Fruit fly (Drosophila melanogaster) whole organism, pupa: ENCODE data around the gene Pka-C1.
A peak's percentile ranks its signal among the peaks of the same experiment; 100 is the strongest.

Experiments used
- CG10348 ChIP-seq: fragments of 200-800 bp; sonication (Bioruptor generic); IDR thresholded peaks from 2 replicates; pipeline ENCODE4 v1.3.6; 2022; ENCODE audit warnings: missing biosample characterization, missing genetic modification characterization
- CG12605 ChIP-seq: fragments of 200-800 bp; sonication (Bioruptor generic); IDR thresholded peaks from 2 replicates; pipeline ENCODE4 v1.3.6; 2022; ENCODE audit warnings: missing biosample characterization, missing genetic modification characterization
- CG13204 ChIP-seq: fragments of 200-800 bp; sonication (Bioruptor generic); optimal IDR thresholded peaks from 2 replicates; lab custom pipeline; 2018; ENCODE audit warnings: missing biosample characterization, mild to moderate bottlenecking, missing genetic modification characterization, moderate library complexity
- CG14655 ChIP-seq: fragments of 200-800 bp; sonication (Bioruptor generic); optimal IDR thresholded peaks from 3 replicates; lab custom pipeline; 2017; ENCODE audit warnings: mild to moderate bottlenecking, missing biosample characterization, missing genetic modification reagents, missing genetic modification characterization
- CG15710 ChIP-seq: fragments of 200-800 bp; sonication (Bioruptor generic); optimal IDR thresholded peaks from 2 replicates; lab custom pipeline; 2018; ENCODE audit warnings: missing biosample characterization, mild to moderate bottlenecking, missing genetic modification characterization, moderate library complexity
- CG17806 ChIP-seq: fragments of 200-800 bp; sonication (Bioruptor generic); optimal IDR thresholded peaks from 2 replicates; lab custom pipeline; 2018; ENCODE audit warnings: missing biosample characterization, mild to moderate bottlenecking, missing genetic modification characterization, moderate library complexity
- CG32121 ChIP-seq: fragments of 200-800 bp; sonication (Bioruptor generic); IDR thresholded peaks from 2 replicates; pipeline ENCODE4 v1.3.6; 2022; ENCODE audit warnings: missing biosample characterization, missing genetic modification characterization
- CG34367 ChIP-seq: fragments of 200-800 bp; sonication (Bioruptor generic); optimal IDR thresholded peaks from 2 replicates; lab custom pipeline; 2018; ENCODE audit warnings: missing biosample characterization, mild to moderate bottlenecking, missing genetic modification characterization
- CG4496 ChIP-seq: fragments of 200-800 bp; sonication (Bioruptor generic); IDR thresholded peaks from 3 replicates; pipeline ENCODE4 v1.3.6; 2022; ENCODE audit warnings: missing biosample characterization, missing genetic modification characterization
- CG8159 ChIP-seq: fragments of 200-800 bp; sonication (Bioruptor generic); optimal IDR thresholded peaks from 3 replicates; lab custom pipeline; 2018; ENCODE audit warnings: missing biosample characterization, mild to moderate bottlenecking, missing genetic modification characterization, moderate library complexity
- CG8301 ChIP-seq: fragments of 200-800 bp; sonication (Bioruptor generic); optimal IDR thresholded peaks from 2 replicates; lab custom pipeline; 2018; ENCODE audit warnings: missing biosample characterization, mild to moderate bottlenecking, missing genetic modification characterization
- CG9948 ChIP-seq: fragments of 200-800 bp; sonication (Bioruptor generic); optimal IDR thresholded peaks from 2 replicates; lab custom pipeline; 2018; ENCODE audit warnings: missing biosample characterization, mild to moderate bottlenecking, missing genetic modification characterization, moderate library complexity
- D1 ChIP-seq: fragments of 200-800 bp; sonication (Bioruptor generic); optimal IDR thresholded peaks from 2 replicates; lab custom pipeline; 2018; ENCODE audit warnings: missing biosample characterization, mild to moderate bottlenecking, missing genetic modification characterization, moderate library complexity
- EcR ChIP-seq: fragments of 200-800 bp; sonication (Bioruptor generic); optimal IDR thresholded peaks from 3 replicates; lab custom pipeline; 2019; ENCODE audit warnings: missing biosample characterization, missing genetic modification characterization, mild to moderate bottlenecking, moderate library complexity, missing genetic modification reagents
- Ets98B ChIP-seq: fragments of 200-800 bp; sonication (Bioruptor generic); IDR thresholded peaks from 2 replicates; pipeline ENCODE4 v1.3.6; 2022; ENCODE audit warnings: missing biosample characterization, missing genetic modification characterization
- Pif1A ChIP-seq: fragments of 200-800 bp; sonication (Bioruptor generic); optimal IDR thresholded peaks from 3 replicates; lab custom pipeline; 2016; ENCODE audit warnings: missing biosample characterization, missing genetic modification characterization
- Pif1B ChIP-seq: fragments of 200-800 bp; sonication (Bioruptor generic); optimal IDR thresholded peaks from 3 replicates; lab custom pipeline; 2016; ENCODE audit warnings: missing biosample characterization, missing genetic modification characterization
- Snoo ChIP-seq: fragments of 200-800 bp; sonication (Bioruptor generic); optimal IDR thresholded peaks from 3 replicates; lab custom pipeline; 2017; ENCODE audit warnings: missing biosample characterization, mild to moderate bottlenecking, missing genetic modification characterization, inconsistent platforms
- fd96Ca ChIP-seq: fragments of 200-800 bp; sonication (Bioruptor generic); IDR thresholded peaks from 3 replicates; pipeline ENCODE4 v1.3.6; 2022; ENCODE audit warnings: missing biosample characterization, missing genetic modification characterization
- gl ChIP-seq: fragments of 200-800 bp; sonication (Bioruptor generic); optimal IDR thresholded peaks from 2 replicates; lab custom pipeline; 2018; ENCODE audit warnings: missing biosample characterization, mild to moderate bottlenecking, missing genetic modification characterization
- rn ChIP-seq: fragments of 200-800 bp; sonication (Bioruptor generic); IDR thresholded peaks from 2 replicates; pipeline ENCODE4 v1.3.6; 2022; ENCODE audit warnings: missing biosample characterization, missing genetic modification characterization

Pka-C1 gene

DNA sequence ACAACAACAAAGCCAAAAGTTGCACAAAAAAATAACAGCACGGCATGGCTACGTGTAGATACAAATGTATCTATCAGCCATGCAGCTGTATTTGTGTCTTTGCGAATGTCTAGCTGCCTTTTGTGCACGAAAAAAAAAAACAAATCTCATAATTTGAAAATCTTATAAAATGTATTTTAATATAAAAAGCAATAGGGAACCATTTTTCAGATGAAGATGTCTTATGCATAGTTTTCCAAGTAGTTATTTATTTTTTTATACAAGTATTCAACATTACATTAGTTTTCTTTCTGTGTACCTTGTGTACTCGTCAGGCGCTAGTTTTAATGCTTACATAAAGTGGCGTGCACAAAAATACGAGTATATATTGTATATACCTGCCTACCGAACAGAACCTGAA lies 29.7 kb downstream of the Pka-C1 start:
- peak; percentile 89 for TF ChIP-seq CG12605 (GFP tag; lab: Robert Waterston, UW)
- peak; percentile 88 for TF ChIP-seq Ets98B (GFP tag; lab: Robert Waterston, UW)
- TF ChIP-seq Pif1A (GFP tag; lab: Kevin White, UChicago) = peak; percentile 20
- TF ChIP-seq Pif1B (GFP tag; lab: Kevin White, UChicago) = peak; percentile 1
- peak; percentile 96 for TF ChIP-seq CG32121 (GFP tag; lab: Robert Waterston, UW)
- TF ChIP-seq CG10348 (GFP tag; lab: Robert Waterston, UW) = peak; percentile 56; the same call in 1 of the 2 replicates
- no peak for TF ChIP-seq rn
- no peak for TF ChIP-seq D1 (tag; lab: Kevin White, UChicago)
- TF ChIP-seq CG15710 (tag; lab: Kevin White, UChicago) = no peak
- peak; percentile 67 for TF ChIP-seq CG8301
- TF ChIP-seq CG9948 (tag; lab: Kevin White, UChicago) = no peak
- TF ChIP-seq CG13204 (GFP tag; lab: Kevin White, UChicago) = no peak
- TF ChIP-seq Snoo (tag; lab: Kevin White, UChicago) = no peak
- TF ChIP-seq CG34367 = no peak
- peak; percentile 92 for TF ChIP-seq CG4496 (GFP tag; lab: Robert Waterston, UW)
- TF ChIP-seq fd96Ca (GFP tag; lab: Robert Waterston, UW) = peak; percentile 33; the same call in 1 of the 3 replicates
- no peak for TF ChIP-seq EcR (GFP tag; lab: Kevin White, UChicago)
- peak; percentile 62 for TF ChIP-seq CG14655 (GFP tag; lab: Kevin White, UChicago)
- no peak for TF ChIP-seq gl (tag; lab: Kevin White, UChicago)
- TF ChIP-seq CG8159 (tag; lab: Kevin White, UChicago) = no peak
- no peak for TF ChIP-seq CG17806 (tag; lab: Kevin White, UChicago)

- TF ChIP-seq CG15710 (tag; lab: Kevin White, UChicago) (no peak), CG4496 (GFP tag; lab: Robert Waterston, UW) (no peak), CG12605 (GFP tag; lab: Robert Waterston, UW) (no peak)
These were observed 36.1 kb downstream of the Pka-C1 start for dm6 chr2L:9662977-9663376.

dm6 chr2L:9660516-9660920 lies 38.6 kb downstream of the Pka-C1 start:
- peak; percentile 38 for TF ChIP-seq Pif1A (GFP tag; lab: Kevin White, UChicago)
- TF ChIP-seq Snoo (tag; lab: Kevin White, UChicago) = no peak
- no peak for TF ChIP-seq CG17806 (tag; lab: Kevin White, UChicago)
- TF ChIP-seq CG32121 (GFP tag; lab: Robert Waterston, UW) = no peak
- TF ChIP-seq Pif1B (GFP tag; lab: Kevin White, UChicago) = peak; percentile 26
- TF ChIP-seq CG14655 (GFP tag; lab: Kevin White, UChicago) = peak; percentile 52
- 0 out of 3 replicates have a peak, but pooled peaks have one; percentile 34 for TF ChIP-seq fd96Ca (GFP tag; lab: Robert Waterston, UW)
- TF ChIP-seq gl (tag; lab: Kevin White, UChicago) = no peak
- TF ChIP-seq CG15710 (tag; lab: Kevin White, UChicago) = peak; percentile 52
- no peak for TF ChIP-seq CG10348 (GFP tag; lab: Robert Waterston, UW)
- no peak; the same call in 1 of the 2 replicates for TF ChIP-seq Ets98B (GFP tag; lab: Robert Waterston, UW)
- TF ChIP-seq CG8159 (tag; lab: Kevin White, UChicago) = peak; percentile 64
- peak; percentile 45; the same call in 1 of the 3 replicates for TF ChIP-seq CG4496 (GFP tag; lab: Robert Waterston, UW)
- TF ChIP-seq EcR (GFP tag; lab: Kevin White, UChicago) = no peak
- TF ChIP-seq CG9948 (tag; lab: Kevin White, UChicago) = peak; percentile 39
- no peak for TF ChIP-seq CG12605 (GFP tag; lab: Robert Waterston, UW)
- no peak for TF ChIP-seq CG8301

DNA sequence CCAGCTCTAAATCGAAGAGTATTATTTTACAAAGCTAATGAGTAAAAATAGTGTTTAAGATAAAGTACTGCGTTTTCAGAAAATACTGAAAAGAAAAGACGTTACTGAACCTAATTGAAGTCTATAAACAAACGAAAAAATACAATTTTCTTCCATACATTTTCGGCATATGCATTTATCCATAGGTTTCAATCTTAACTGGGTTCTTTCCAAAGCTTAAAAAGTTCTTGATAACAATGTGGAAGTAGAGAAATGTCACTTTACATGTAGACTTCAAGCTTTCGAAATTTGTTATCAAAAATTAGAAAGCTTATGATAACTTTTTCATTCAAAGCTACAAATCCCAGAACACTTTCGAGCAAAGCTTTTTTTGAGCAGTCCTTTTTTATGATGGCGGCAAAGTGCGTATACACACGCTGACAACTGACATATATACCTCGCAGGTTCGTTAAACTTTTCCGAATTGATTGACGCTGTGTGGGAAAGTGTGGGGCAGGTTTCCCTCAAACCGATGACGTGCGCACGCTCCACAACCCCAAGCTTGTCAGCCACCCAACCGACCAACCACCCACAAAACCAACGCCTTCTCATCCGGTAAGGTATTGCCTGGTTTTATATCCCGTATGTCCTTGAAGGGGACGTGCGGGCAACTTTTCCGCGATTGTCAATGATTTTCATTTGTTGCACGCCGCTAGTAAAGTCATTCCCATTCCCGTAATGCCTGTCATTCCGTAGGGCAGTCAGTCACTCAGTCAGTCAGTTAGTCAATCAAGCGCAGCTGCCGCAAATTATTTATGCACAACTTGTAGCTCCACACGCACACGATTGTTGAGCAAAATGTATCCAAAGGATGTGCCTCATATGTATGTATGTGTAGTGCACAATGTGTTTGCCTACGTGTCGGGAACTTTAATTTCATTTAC lies 41.6 kb downstream of the Pka-C1 start:
- TF ChIP-seq rn (no peak), CG32121 (GFP tag; lab: Robert Waterston, UW) (no peak), CG9948 (tag; lab: Kevin White, UChicago) (no peak), CG4496 (GFP tag; lab: Robert Waterston, UW) (no peak), EcR (GFP tag; lab: Kevin White, UChicago) (no peak), CG8301 (no peak), Ets98B (GFP tag; lab: Robert Waterston, UW) (no peak), gl (tag; lab: Kevin White, UChicago) (no peak), CG14655 (GFP tag; lab: Kevin White, UChicago) (no peak), CG10348 (GFP tag; lab: Robert Waterston, UW) (no peak), D1 (tag; lab: Kevin White, UChicago) (no peak), Pif1A (GFP tag; lab: Kevin White, UChicago) (no peak), CG15710 (tag; lab: Kevin White, UChicago) (no peak), CG34367 (no peak), CG8159 (tag; lab: Kevin White, UChicago) (no peak)

DNA sequence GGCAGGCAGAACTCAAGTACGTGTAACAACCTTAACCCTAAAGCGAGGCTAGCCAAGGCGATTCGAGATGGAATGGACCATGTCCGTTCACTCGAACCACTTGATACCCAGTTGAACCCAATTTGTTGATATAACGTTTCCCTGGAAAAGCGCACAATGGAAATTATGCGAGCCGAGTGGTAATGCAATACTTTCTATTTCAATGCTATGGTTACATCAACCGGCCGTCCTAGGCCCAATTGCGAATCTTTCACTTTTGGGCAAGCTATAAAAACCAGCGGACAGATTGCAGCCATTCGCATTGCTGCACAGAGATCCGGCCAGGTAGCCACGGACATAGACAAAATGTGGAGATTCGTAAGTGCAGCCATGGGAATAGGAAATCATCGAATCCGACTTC lies 42.8 kb downstream of the Pka-C1 start, which contains the start of gene CG33299:
Gene CG33299, plus strand, starts transcription at position 301 of the 400 bp plus-strand sequence.
- no peak for TF ChIP-seq CG17806 (tag; lab: Kevin White, UChicago)
- TF ChIP-seq D1 (tag; lab: Kevin White, UChicago) = no peak
- no peak for TF ChIP-seq CG8159 (tag; lab: Kevin White, UChicago)
- no peak for TF ChIP-seq gl (tag; lab: Kevin White, UChicago)
- TF ChIP-seq CG14655 (GFP tag; lab: Kevin White, UChicago) = no peak
- TF ChIP-seq CG8301 = no peak
- TF ChIP-seq CG9948 (tag; lab: Kevin White, UChicago) = no peak
- TF ChIP-seq EcR (GFP tag; lab: Kevin White, UChicago) = no peak
- no peak for TF ChIP-seq rn
- no peak for TF ChIP-seq CG15710 (tag; lab: Kevin White, UChicago)
- TF ChIP-seq fd96Ca (GFP tag; lab: Robert Waterston, UW) = no peak
- TF ChIP-seq CG12605 (GFP tag; lab: Robert Waterston, UW) = no peak
- no peak for TF ChIP-seq CG34367
- no peak for TF ChIP-seq Snoo (tag; lab: Kevin White, UChicago)
- no peak for TF ChIP-seq Pif1A (GFP tag; lab: Kevin White, UChicago)
- no peak for TF ChIP-seq CG13204 (GFP tag; lab: Kevin White, UChicago)
- no peak for TF ChIP-seq CG4496 (GFP tag; lab: Robert Waterston, UW)
